Fruit fly (Drosophila melanogaster) whole organism, larva: ENCODE measurements around the gene Polr2F.

Experiments used
- noc ChIP-seq: fragments of 200-800 bp; sonication (Bioruptor generic); optimal IDR thresholded peaks from 3 replicates; lab custom pipeline; 2019; ENCODE audit warnings: missing biosample characterization, mild to moderate bottlenecking, missing genetic modification characterization, moderate library complexity

Gene Polr2F

dm6 chr3R:5395210-5395609 lies 23.6 kb downstream of the Polr2F start:
- TF ChIP-seq noc (tag; lab: Kevin White, UChicago), result no peak

- TF ChIP-seq noc (tag; lab: Kevin White, UChicago), result no peak
Measured at dm6 chr3R:5399096-5399495, 27.5 kb downstream of the Polr2F start, which contains the start of gene Or83a. Or83a (minus strand) TSS chr3R:5399196.

- no peak for TF ChIP-seq noc (tag; lab: Kevin White, UChicago)
Measured at dm6 chr3R:5403963-5404362, 32.4 kb downstream of the Polr2F start, which contains the start of gene CG2663. CG2663 (minus strand) TSS chr3R:5404135.

- TF ChIP-seq noc (tag; lab: Kevin White, UChicago), result no peak
Measured at dm6 chr3R:5412306-5412705, 40.7 kb downstream of the Polr2F start, which contains the start of gene Orco. Orco (minus strand) TSS chr3R:5412406.

- no peak for TF ChIP-seq noc (tag; lab: Kevin White, UChicago)
Measured at dm6 chr3R:5412987-5413386, 41.4 kb downstream of the Polr2F start.

dm6 chr3R:5414147-5414748 lies 42.7 kb downstream of the Polr2F start, which contains the start of gene CG14669:
CG14669 (plus strand) TSS chr3R:5414527.
- TF ChIP-seq noc (tag; lab: Kevin White, UChicago), result no peak

dm6 chr3R:5420454-5420853 lies 48.9 kb downstream of the Polr2F start:
- no peak for TF ChIP-seq noc (tag; lab: Kevin White, UChicago)
